Worm (Caenorhabditis elegans): ENCODE data around the gene tag-314.

Gene tag-314

ce11 chrV:10468190-10468589 is 39.7 kb upstream of the tag-314 start, which contains the start of gene egl-9:
egl-9 (plus strand) TSS chrV:10468517.
- TF ChIP-seq dmd-4 (tag; optimal IDR thresholded peaks at IDR 0.05) = no peak
- TF ChIP-seq egl-27 (tag; optimal IDR thresholded peaks at IDR 0.05) = no peak
- peak in 1 of 2 experiments; percentile 11 for TF ChIP-seq lsy-2 (tag; optimal IDR thresholded peaks at IDR 0.05)
- TF ChIP-seq ceh-82 (tag; optimal IDR thresholded peaks at IDR 0.05) = no peak
- TF ChIP-seq nhr-129 (tag; optimal IDR thresholded peaks at IDR 0.05) = peak; percentile 72
- TF ChIP-seq sem-4 (tag; optimal IDR thresholded peaks at IDR 0.05) = no peak
- peak; percentile 88 for TF ChIP-seq crh-2 (tag; optimal IDR thresholded peaks at IDR 0.05)
- peak; percentile 6 for TF ChIP-seq sma-3 (GFP tag; optimal IDR thresholded peaks at IDR 0.05)
- TF ChIP-seq sma-9 (GFP tag; optimal IDR thresholded peaks at IDR 0.05) = peak; percentile 68
- no peak for TF ChIP-seq sma-9 (tag; optimal IDR thresholded peaks at IDR 0.05)
- peak; percentile 55 for TF ChIP-seq fos-1 (tag; optimal IDR thresholded peaks at IDR 0.05)
- peak; percentile 40 for TF ChIP-seq Y55F3AM.14 (GFP tag; optimal IDR thresholded peaks at IDR 0.05)
- TF ChIP-seq nhr-237 (tag; optimal IDR thresholded peaks at IDR 0.05) = no peak
- TF ChIP-seq nhr-6 (tag; optimal IDR thresholded peaks at IDR 0.05) = no peak
- peak; percentile 88 for TF ChIP-seq ama-1 (optimal IDR thresholded peaks at IDR 0.05)
- peak; percentile 41 for TF ChIP-seq F13H6.1 (tag; optimal IDR thresholded peaks at IDR 0.05)

- TF ChIP-seq nhr-10 (tag; optimal IDR thresholded peaks at IDR 0.05) (no peak), C34F6.9 (tag; optimal IDR thresholded peaks at IDR 0.05) (no peak), egl-27 (tag; optimal IDR thresholded peaks at IDR 0.05) (no peak), nhr-21 (tag; optimal IDR thresholded peaks at IDR 0.05) (no peak), Y55F3AM.14 (GFP tag; optimal IDR thresholded peaks at IDR 0.05) (no peak), unc-39 (tag; optimal IDR thresholded peaks at IDR 0.05) (no peak), ZK546.5 (tag; optimal IDR thresholded peaks at IDR 0.05) (no peak), peb-1 (tag; optimal IDR thresholded peaks at IDR 0.05) (no peak), nhr-11 (tag; optimal IDR thresholded peaks at IDR 0.05) (no peak), blmp-1 (tag; optimal IDR thresholded peaks at IDR 0.05; ENCODE audit: insufficient read depth) (no peak), nhr-77 (tag; optimal IDR thresholded peaks at IDR 0.05) (no peak), sma-9 (GFP tag; optimal IDR thresholded peaks at IDR 0.05) (no peak), sma-9 (tag; optimal IDR thresholded peaks at IDR 0.05) (no peak)
These were observed 39.2 kb upstream of the tag-314 start for ce11 chrV:10467659-10468058.

- TF ChIP-seq sma-9 (GFP tag; optimal IDR thresholded peaks at IDR 0.05) = peak; percentile 67
- no peak for TF ChIP-seq sma-9 (tag; optimal IDR thresholded peaks at IDR 0.05)
- TF ChIP-seq Y55F3AM.14 (GFP tag; optimal IDR thresholded peaks at IDR 0.05) = no peak
- TF ChIP-seq nhr-23 (tag; optimal IDR thresholded peaks at IDR 0.05) = no peak
These were observed 38.6 kb upstream of the tag-314 start for ce11 chrV:10467104-10467503.

ce11 chrV:10466607-10467092 is 38.1 kb upstream of the tag-314 start:
- TF ChIP-seq R02D3.7 (tag; optimal IDR thresholded peaks at IDR 0.05) (no peak), ceh-82 (tag; optimal IDR thresholded peaks at IDR 0.05) (peak; percentile 68), sma-9 (GFP tag; optimal IDR thresholded peaks at IDR 0.05) (peak; percentile 99), sma-9 (tag; optimal IDR thresholded peaks at IDR 0.05) (peak; percentile 56), ZK546.5 (tag; optimal IDR thresholded peaks at IDR 0.05) (peak; percentile 12), blmp-1 (tag; optimal IDR thresholded peaks at IDR 0.05; ENCODE audit: insufficient read depth) (peak; percentile 90), nhr-23 (tag; optimal IDR thresholded peaks at IDR 0.05) (no peak), unc-62 (GFP tag; optimal IDR thresholded peaks at IDR 0.05) (peak; percentile 61), unc-39 (tag; optimal IDR thresholded peaks at IDR 0.05) (no peak), ama-1 (optimal IDR thresholded peaks at IDR 0.05) (peak; percentile 52), peb-1 (tag; optimal IDR thresholded peaks at IDR 0.05) (no peak), unc-55 (GFP tag; optimal IDR thresholded peaks at IDR 0.05) (peak; percentile 96), elt-1 (tag; optimal IDR thresholded peaks at IDR 0.05) (peak; percentile 7), C34F6.9 (tag; optimal IDR thresholded peaks at IDR 0.05) (peak; percentile 98), Y55F3AM.14 (GFP tag; optimal IDR thresholded peaks at IDR 0.05) (peak; percentile 97), lin-13 (GFP tag; optimal IDR thresholded peaks at IDR 0.05) (peak; percentile 89), mdl-1 (tag; optimal IDR thresholded peaks at IDR 0.05) (peak; percentile 99), lin-39 (tag; optimal IDR thresholded peaks at IDR 0.05) (peak; percentile 58), gmeb-1 (tag; optimal IDR thresholded peaks at IDR 0.05) (peak; percentile 79), mbf-1 (tag; optimal IDR thresholded peaks at IDR 0.05) (no peak), egl-27 (tag; optimal IDR thresholded peaks at IDR 0.05) (peak; percentile 96), lsy-2 (tag; optimal IDR thresholded peaks at IDR 0.05) (peak; percentile 71 to 94), F13H6.1 (tag; optimal IDR thresholded peaks at IDR 0.05) (peak; percentile 97), fos-1 (tag; optimal IDR thresholded peaks at IDR 0.05) (peak; percentile 94), zag-1 (tag; optimal IDR thresholded peaks at IDR 0.05) (peak; percentile 95), mab-5 (tag; optimal IDR thresholded peaks at IDR 0.05) (peak; percentile 89), nhr-10 (tag; optimal IDR thresholded peaks at IDR 0.05) (peak; percentile 44), snpc-4 (tag; optimal IDR thresholded peaks at IDR 0.05) (peak; percentile 74), ceh-16 (tag; optimal IDR thresholded peaks at IDR 0.05) (no peak), ztf-11 (tag; optimal IDR thresholded peaks at IDR 0.05) (no peak), nhr-77 (tag; optimal IDR thresholded peaks at IDR 0.05) (peak; percentile 70), ztf-4 (tag; optimal IDR thresholded peaks at IDR 0.05) (peak; percentile 89), nhr-129 (tag; optimal IDR thresholded peaks at IDR 0.05) (peak; percentile 99), lin-11 (tag; optimal IDR thresholded peaks at IDR 0.05) (peak; percentile 87), aly-2 (tag; optimal IDR thresholded peaks at IDR 0.05) (no peak), nhr-11 (tag; optimal IDR thresholded peaks at IDR 0.05) (no peak), alr-1 (tag; optimal IDR thresholded peaks at IDR 0.05) (peak; percentile 86), skn-1 (tag; optimal IDR thresholded peaks at IDR 0.05) (peak; percentile 76)
